Fruit fly (Drosophila melanogaster) whole organism, embryonic: ENCODE data around the gene lectin-37Da.
A peak's percentile ranks its signal among the peaks of the same experiment; 100 is the strongest.

Experiments
- CG10209 ChIP-seq: fragments of 200-800 bp; sonication (Bioruptor generic); optimal IDR thresholded peaks from 3 replicates; lab custom pipeline; 2017; ENCODE audit warnings: missing biosample characterization, mild to moderate bottlenecking, missing genetic modification characterization, missing genetic modification reagents
- CG10321 ChIP-seq: fragments of 200-800 bp; sonication (Bioruptor generic); IDR thresholded peaks from 2 replicates; pipeline ENCODE4 v1.3.6; 2022; ENCODE audit warnings: missing biosample characterization, missing genetic modification characterization
- CG10543 ChIP-seq: fragments of 200-800 bp; sonication (Bioruptor generic); optimal IDR thresholded peaks from 3 replicates; lab custom pipeline; 2017; ENCODE audit warnings: missing biosample characterization, mild to moderate bottlenecking, missing genetic modification characterization, moderate library complexity
- CG11247 ChIP-seq: fragments of 200-800 bp; sonication (Bioruptor generic); IDR thresholded peaks from 2 replicates; pipeline ENCODE4 v1.3.6; 2022; ENCODE audit warnings: missing biosample characterization, missing genetic modification characterization
- CG12769 ChIP-seq: fragments of 200-800 bp; sonication (Bioruptor generic); optimal IDR thresholded peaks from 2 replicates; lab custom pipeline; 2019; ENCODE audit warnings: missing biosample characterization, mild to moderate bottlenecking, missing genetic modification characterization, moderate library complexity
- CG12942 ChIP-seq: fragments of 200-800 bp; sonication (Bioruptor generic); optimal IDR thresholded peaks from 3 replicates; lab custom pipeline; 2016; ENCODE audit warnings: missing biosample characterization, missing genetic modification characterization
- CG15073 ChIP-seq: fragments of 200-800 bp; sonication (Bioruptor generic); optimal IDR thresholded peaks from 2 replicates; lab custom pipeline; 2016; ENCODE audit warnings: missing biosample characterization, missing genetic modification characterization
- CG1529 ChIP-seq: fragments of 200-800 bp; sonication (Bioruptor generic); optimal IDR thresholded peaks from 3 replicates; lab custom pipeline; 2018; ENCODE audit warnings: missing biosample characterization, missing genetic modification characterization
- CG17186 ChIP-seq: fragments of 200-800 bp; sonication (Bioruptor generic); optimal IDR thresholded peaks from 3 replicates; lab custom pipeline; 2017; ENCODE audit warnings: missing biosample characterization, missing genetic modification reagents, missing genetic modification characterization
- CG4617 ChIP-seq: fragments of 200-800 bp; sonication (Bioruptor generic); optimal IDR thresholded peaks from 3 replicates; lab custom pipeline; 2016; ENCODE audit warnings: missing biosample characterization, missing genetic modification characterization, borderline replicate concordance
- CG6175 ChIP-seq: fragments of 200-800 bp; sonication (Bioruptor generic); IDR thresholded peaks from 3 replicates; pipeline ENCODE4 v1.3.6; 2022; ENCODE audit warnings: missing biosample characterization, missing genetic modification characterization
- CG6791 ChIP-seq: fragments of 200-800 bp; sonication (Bioruptor generic); IDR thresholded peaks from 3 replicates; pipeline ENCODE4 v1.3.6; 2022; ENCODE audit warnings: missing biosample characterization, missing genetic modification characterization; ENCODE audit not compliant: partially characterized antibody
- CG6813 ChIP-seq: fragments of 200-800 bp; sonication (Bioruptor generic); optimal IDR thresholded peaks from 2 replicates; lab custom pipeline; 2017; ENCODE audit warnings: missing biosample characterization, missing genetic modification characterization, mild to moderate bottlenecking, moderate library complexity, missing genetic modification reagents
- CG8281 ChIP-seq: fragments of 200-800 bp; sonication (Bioruptor generic); optimal IDR thresholded peaks from 2 replicates; lab custom pipeline; 2018; ENCODE audit warnings: missing biosample characterization, mild to moderate bottlenecking, missing genetic modification characterization, moderate library complexity
- CG9817 ChIP-seq: fragments of 200-800 bp; sonication (Bioruptor generic); optimal IDR thresholded peaks from 2 replicates; lab custom pipeline; 2018; ENCODE audit warnings: missing biosample characterization, mild to moderate bottlenecking, missing genetic modification characterization, moderate library complexity
- D ChIP-seq, 2 experiments: fragments of 200-800 bp in 1 of 2; fragments of >200 bp in 1 of 2; sonication (Bioruptor generic) in 1 of 2; optimal IDR thresholded peaks; 2 replicates in 1 of 2; 3 replicates in 1 of 2; lab custom pipeline; 2017; ENCODE audit warnings: mild to moderate bottlenecking in 1 of 2, missing biosample characterization in 1 of 2, missing genetic modification characterization in 1 of 2, missing genetic modification reagents in 1 of 2
- D19A ChIP-seq: fragments of 200-800 bp; optimal IDR thresholded peaks from 3 replicates; lab custom pipeline; 2019; ENCODE audit warnings: missing biosample characterization, mild to moderate bottlenecking, missing genetic modification characterization, moderate library complexity
- Hr39 ChIP-seq: fragments of >200 bp; optimal IDR thresholded peaks from 2 replicates; lab custom pipeline; 2017
- Jarid2 ChIP-seq: fragments of 200-800 bp; sonication (Bioruptor generic); optimal IDR thresholded peaks from 3 replicates; lab custom pipeline; 2017; ENCODE audit warnings: mild to moderate bottlenecking, missing biosample characterization, missing genetic modification reagents, missing genetic modification characterization
- Kr ChIP-seq: fragments of 200-800 bp; sonication (Bioruptor generic); optimal IDR thresholded peaks from 2 replicates; lab custom pipeline; 2017; ENCODE audit warnings: missing biosample characterization, mild to moderate bottlenecking, missing genetic modification characterization
- MBD-R2 ChIP-seq: fragments of 200-800 bp; sonication (Bioruptor generic); IDR thresholded peaks from 2 replicates; pipeline ENCODE4 v1.3.6; 2022; ENCODE audit warnings: missing biosample characterization, missing genetic modification characterization
- NC2β ChIP-seq: fragments of 200-800 bp; sonication (Bioruptor generic); optimal IDR thresholded peaks from 2 replicates; lab custom pipeline; 2016; ENCODE audit warnings: missing biosample characterization, missing genetic modification characterization
- Nf-YA ChIP-seq: fragments of 200-800 bp; sonication (Bioruptor generic); IDR thresholded peaks from 2 replicates; pipeline ENCODE4 v1.3.6; 2022; ENCODE audit warnings: missing biosample characterization, missing genetic modification characterization
- PHDP ChIP-seq: fragments of 200-800 bp; sonication (Bioruptor generic); optimal IDR thresholded peaks from 3 replicates; lab custom pipeline; 2018; ENCODE audit warnings: missing biosample characterization, mild to moderate bottlenecking, missing genetic modification characterization, moderate library complexity
- Pdp1 ChIP-seq, 2 experiments: fragments of 200-800 bp; sonication (Bioruptor generic); optimal IDR thresholded peaks; 3 replicates each; lab custom pipeline; 2016; ENCODE audit warnings: missing biosample characterization in 2 of 2, missing genetic modification characterization in 2 of 2, mild to moderate bottlenecking in 1 of 2, moderate library complexity in 1 of 2
- Rx ChIP-seq: fragments of 200-800 bp; sonication (Bioruptor generic); IDR thresholded peaks from 2 replicates; pipeline ENCODE4 v1.3.6; 2022; ENCODE audit warnings: missing biosample characterization, missing genetic modification characterization
- Tbp ChIP-seq: fragments of >200 bp; optimal IDR thresholded peaks from 2 replicates; lab custom pipeline; 2018; ENCODE audit warnings: missing biosample characterization, missing genetic modification characterization
- Usf ChIP-seq: fragments of 200-800 bp; sonication (Bioruptor generic); optimal IDR thresholded peaks from 2 replicates; lab custom pipeline; 2017; ENCODE audit warnings: missing genotype, missing biosample characterization, missing genetic modification characterization
- ara ChIP-seq: fragments of 200-800 bp; sonication (Bioruptor generic); IDR thresholded peaks from 2 replicates; pipeline ENCODE4 v1.3.6; 2022; ENCODE audit warnings: missing biosample characterization, missing genetic modification characterization
- ash1 ChIP-seq: fragments of 200-800 bp; sonication (Bioruptor generic); optimal IDR thresholded peaks from 2 replicates; lab custom pipeline; 2018; ENCODE audit warnings: missing biosample characterization, mild to moderate bottlenecking, missing genetic modification characterization
- bbx ChIP-seq: fragments of 200-800 bp; sonication (Bioruptor generic); IDR thresholded peaks from 2 replicates; pipeline ENCODE4 v1.3.6; 2022; ENCODE audit warnings: missing biosample characterization, missing genetic modification characterization; ENCODE audit not compliant: partially characterized antibody
- bowl ChIP-seq: fragments of 200-800 bp; sonication (Bioruptor generic); IDR thresholded peaks from 2 replicates; pipeline ENCODE4 v1.3.6; 2022; ENCODE audit warnings: missing biosample characterization, missing genetic modification characterization
- btn ChIP-seq: fragments of 200-800 bp; sonication (Bioruptor generic); optimal IDR thresholded peaks from 2 replicates; lab custom pipeline; 2016; ENCODE audit warnings: missing biosample characterization, missing genetic modification characterization
- ci ChIP-seq: fragments of 200-800 bp; sonication (Bioruptor generic); IDR thresholded peaks from 3 replicates; pipeline ENCODE4 v1.3.6; 2022; ENCODE audit warnings: missing biosample characterization, missing genetic modification characterization
- corto ChIP-seq: fragments of 200-800 bp; sonication (Bioruptor generic); optimal IDR thresholded peaks from 2 replicates; lab custom pipeline; 2016; ENCODE audit warnings: missing biosample characterization, mild to moderate bottlenecking, missing genetic modification characterization, moderate library complexity
- fu2 ChIP-seq: fragments of 200-800 bp; sonication (Bioruptor generic); optimal IDR thresholded peaks from 2 replicates; lab custom pipeline; 2016; ENCODE audit warnings: missing biosample characterization, missing genetic modification characterization
- gt ChIP-seq: fragments of 200-800 bp; sonication (Bioruptor generic); IDR thresholded peaks from 2 replicates; pipeline ENCODE4 v1.3.6; 2022; ENCODE audit warnings: missing biosample characterization, missing genetic modification characterization
- hb ChIP-seq: fragments of 200-800 bp; sonication (Bioruptor generic); IDR thresholded peaks from 3 replicates; pipeline ENCODE4 v1.3.6; 2022; ENCODE audit warnings: missing biosample characterization, missing genetic modification characterization; ENCODE audit not compliant: partially characterized antibody
- kah ChIP-seq: fragments of 200-800 bp; sonication (Bioruptor generic); optimal IDR thresholded peaks from 2 replicates; lab custom pipeline; 2018; ENCODE audit warnings: missing biosample characterization, mild to moderate bottlenecking, missing genetic modification characterization
- kni ChIP-seq: fragments of 200-800 bp; sonication (Bioruptor generic); optimal IDR thresholded peaks from 3 replicates; lab custom pipeline; 2017; ENCODE audit warnings: mild to moderate bottlenecking, missing biosample characterization, missing genetic modification reagents, missing genetic modification characterization
- lab ChIP-seq: fragments of 200-800 bp; sonication (Bioruptor generic); optimal IDR thresholded peaks from 3 replicates; lab custom pipeline; 2017; ENCODE audit warnings: missing biosample characterization, missing genetic modification characterization, mild to moderate bottlenecking, moderate library complexity, missing genetic modification reagents
- mirr ChIP-seq: fragments of 200-800 bp; sonication (Bioruptor generic); optimal IDR thresholded peaks from 3 replicates; lab custom pipeline; 2018; ENCODE audit warnings: missing biosample characterization, mild to moderate bottlenecking, missing genetic modification characterization
- otp ChIP-seq: fragments of 200-800 bp; sonication (Bioruptor generic); IDR thresholded peaks from 3 replicates; pipeline ENCODE4, ENCODE4 v1.3.6; 2022; ENCODE audit warnings: missing biosample characterization, missing genetic modification characterization
- stc ChIP-seq: fragments of 200-800 bp; sonication (Bioruptor generic); IDR thresholded peaks from 2 replicates; pipeline ENCODE4 v1.3.6; 2022; ENCODE audit warnings: missing biosample characterization, missing genetic modification characterization
- tap ChIP-seq: fragments of 200-800 bp; optimal IDR thresholded peaks from 3 replicates; lab custom pipeline; 2019; ENCODE audit warnings: missing biosample characterization, mild to moderate bottlenecking, missing genetic modification characterization, moderate library complexity
- unpg ChIP-seq: fragments of 200-800 bp; sonication (Bioruptor generic); optimal IDR thresholded peaks from 3 replicates; lab custom pipeline; 2018; ENCODE audit warnings: missing biosample characterization, mild to moderate bottlenecking, missing genetic modification characterization, moderate library complexity
- vvl ChIP-seq: fragments of 200-800 bp; sonication (Bioruptor generic); IDR thresholded peaks from 2 replicates; pipeline ENCODE4 v1.3.6; 2022; ENCODE audit warnings: missing biosample characterization, missing genetic modification characterization
- wor ChIP-seq: fragments of 200-800 bp; sonication (Bioruptor generic); IDR thresholded peaks from 2 replicates; pipeline ENCODE4 v1.3.6; 2022; ENCODE audit warnings: missing biosample characterization, missing genetic modification characterization
- yki ChIP-seq: fragments of >200 bp; optimal IDR thresholded peaks from 3 replicates; lab custom pipeline; 2018
- z ChIP-seq: fragments of 200-800 bp; sonication (Bioruptor generic); IDR thresholded peaks from 3 replicates; pipeline ENCODE4 v1.3.6; 2022; ENCODE audit warnings: missing biosample characterization, missing genetic modification characterization

The lectin-37Da gene

DNA sequence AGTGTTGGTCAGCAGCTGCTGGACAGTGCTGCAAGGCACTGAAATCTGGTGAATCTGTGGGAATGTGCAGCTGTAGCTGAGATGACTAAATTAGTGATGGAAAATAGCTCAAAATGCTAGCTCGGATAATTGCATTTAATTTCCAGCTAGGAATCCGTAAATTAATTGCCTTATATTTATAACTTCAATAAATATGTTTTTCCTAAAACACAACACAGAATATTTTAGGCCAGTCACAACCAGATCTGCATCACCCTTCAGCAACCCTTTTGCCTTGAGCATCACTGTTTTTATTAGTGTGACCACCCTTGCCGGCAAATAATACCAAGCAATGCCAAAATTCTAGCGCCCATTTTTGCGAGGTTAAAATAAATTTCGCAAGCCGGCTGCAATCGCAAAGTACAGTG is 26.6 kb downstream of the lectin-37Da start, which contains the start of gene Hs2st (continued):
- peak; percentile 98 for TF ChIP-seq MBD-R2 (GFP tag; lab: Robert Waterston, UW)
- TF ChIP-seq unpg (GFP tag; lab: Kevin White, UChicago) = peak; percentile 89
- TF ChIP-seq CG9817 (tag; lab: Kevin White, UChicago) = peak; percentile 95
- TF ChIP-seq Pdp1 (GFP tag; optimal IDR thresholded peaks at IDR 0.05; lab: Kevin White, UChicago) = peak; percentile 93 to 97
- TF ChIP-seq CG12942 (GFP tag; lab: Kevin White, UChicago) = peak; percentile 96
- peak; percentile 80 for TF ChIP-seq CG15073
- TF ChIP-seq gt (GFP tag; lab: Robert Waterston, UW) = peak; percentile 83
- TF ChIP-seq fu2 (GFP tag; lab: Kevin White, UChicago) = peak; percentile 96
- TF ChIP-seq CG10209 (GFP tag; lab: Kevin White, UChicago) = peak; percentile 94
- TF ChIP-seq otp (GFP tag; lab: Robert Waterston, UW) = peak; percentile 79; the same call in 2 of the 3 replicates
- TF ChIP-seq btn = peak; percentile 86
- TF ChIP-seq vvl (GFP tag; lab: Robert Waterston, UW) = peak; percentile 94
- peak; percentile 61 for TF ChIP-seq CG6813 (GFP tag; lab: Kevin White, UChicago)
- TF ChIP-seq lab (GFP tag; lab: Kevin White, UChicago) = peak; percentile 93
- TF ChIP-seq CG6175 (GFP tag; lab: Robert Waterston, UW) = peak; percentile 88
- peak; percentile 63 for TF ChIP-seq corto (GFP tag; lab: Kevin White, UChicago)
- peak; percentile 66 for TF ChIP-seq D19A (tag; lab: Kevin White, UChicago)
- peak; percentile 84 for TF ChIP-seq CG17186 (GFP tag; lab: Kevin White, UChicago)
- peak; percentile 65 for TF ChIP-seq Tbp (GFP tag; lab: Kevin White, UChicago)
- TF ChIP-seq tap (tag; lab: Kevin White, UChicago) = peak; percentile 72
- no peak for TF ChIP-seq z (GFP tag; lab: Robert Waterston, UW)
- peak; percentile 81 for TF ChIP-seq stc (GFP tag; lab: Robert Waterston, UW)
- peak; percentile 86 for TF ChIP-seq ara (GFP tag; lab: Robert Waterston, UW)
- peak; percentile 90 for TF ChIP-seq Rx (GFP tag; lab: Robert Waterston, UW)
- TF ChIP-seq ash1 (GFP tag; lab: Kevin White, UChicago) = no peak
- TF ChIP-seq hb (GFP tag; lab: Robert Waterston, UW) = no peak
- peak; percentile 65 for TF ChIP-seq CG8281 (tag; lab: Kevin White, UChicago)
- TF ChIP-seq CG10543 (GFP tag; lab: Kevin White, UChicago) = peak; percentile 91
- TF ChIP-seq Hr39 = no peak
- peak; percentile 83 for TF ChIP-seq ci (GFP tag; lab: Robert Waterston, UW)
- TF ChIP-seq CG6791 (GFP tag; lab: Robert Waterston, UW) = no peak
- TF ChIP-seq mirr (GFP tag; lab: Kevin White, UChicago) = peak; percentile 79
- no peak for TF ChIP-seq yki
- peak; percentile 93 for TF ChIP-seq Kr
- TF ChIP-seq CG4617 (GFP tag; lab: Kevin White, UChicago) = peak; percentile 96
- TF ChIP-seq D (optimal IDR thresholded peaks at IDR 0.05; lab: Kevin White, UChicago) = no peak
- peak; percentile 83 for TF ChIP-seq D (GFP tag; optimal IDR thresholded peaks at IDR 0.05; lab: Kevin White, UChicago)
- TF ChIP-seq Usf (GFP tag; lab: Kevin White, UChicago) = peak; percentile 90
- peak; percentile 65; the same call in 1 of the 2 replicates for TF ChIP-seq Nf-YA (GFP tag; lab: Robert Waterston, UW)
- peak; percentile 91 for TF ChIP-seq CG11247 (GFP tag; lab: Robert Waterston, UW)
- peak; percentile 53 for TF ChIP-seq kah (GFP tag; lab: Kevin White, UChicago)
- peak; percentile 82 for TF ChIP-seq CG1529 (GFP tag; lab: Kevin White, UChicago)
- peak; percentile 48; the same call in 1 of the 2 replicates for TF ChIP-seq bowl (GFP tag; lab: Robert Waterston, UW)
- TF ChIP-seq Jarid2 (GFP tag; lab: Kevin White, UChicago) = peak; percentile 66
- TF ChIP-seq PHDP (tag; lab: Kevin White, UChicago) = peak; percentile 86
- peak; percentile 76 for TF ChIP-seq kni (GFP tag; lab: Kevin White, UChicago)
- peak; percentile 57; the same call in 1 of the 2 replicates for TF ChIP-seq CG10321 (GFP tag; lab: Robert Waterston, UW)
- no peak for TF ChIP-seq bbx (GFP tag; lab: Robert Waterston, UW)
- TF ChIP-seq wor = peak; percentile 89
- peak; percentile 91 for TF ChIP-seq NC2β
- peak; percentile 96 for TF ChIP-seq CG12769 (tag; lab: Kevin White, UChicago)
